Fruit fly (Drosophila melanogaster) S2 (cell line): ENCODE results near the gene Vha100-1.

Experiments used
- CG8478 ChIP-seq: fragments of >200 bp; optimal IDR thresholded peaks from 2 replicates; lab custom pipeline; 2018
- CTCF ChIP-seq, 2 experiments: fragments of >200 bp; optimal IDR thresholded peaks; 2 replicates each; lab custom pipeline; 2018

DNA sequence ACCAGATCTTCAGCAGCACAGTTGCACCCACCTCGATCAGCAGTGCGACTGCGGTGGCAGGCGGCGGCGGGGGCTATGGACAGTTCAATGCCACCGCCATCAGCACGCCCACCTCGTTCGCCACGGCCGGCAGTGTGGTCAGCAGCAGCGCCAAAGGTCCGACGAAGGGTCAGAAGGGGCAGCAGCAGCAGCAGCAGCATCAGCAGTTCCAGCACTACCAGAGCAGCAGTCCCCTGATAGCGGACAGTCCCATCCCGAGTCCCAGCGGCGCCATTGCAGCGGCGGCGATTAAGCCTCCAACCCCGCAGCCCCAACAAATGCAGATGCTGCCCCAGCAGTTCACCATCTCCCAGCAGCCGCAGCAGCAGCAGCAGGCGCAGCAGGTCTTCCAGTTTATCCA is 33.0 kb upstream of the Vha100-1 start:
- TF ChIP-seq CTCF (optimal IDR thresholded peaks at IDR 0.05; lab: Kevin White, UChicago) (no peak), CG8478 (lab: Kevin White, UChicago) (no peak)
